Fruit fly (Drosophila melanogaster): ENCODE data around the gene CG43902.

DNA sequence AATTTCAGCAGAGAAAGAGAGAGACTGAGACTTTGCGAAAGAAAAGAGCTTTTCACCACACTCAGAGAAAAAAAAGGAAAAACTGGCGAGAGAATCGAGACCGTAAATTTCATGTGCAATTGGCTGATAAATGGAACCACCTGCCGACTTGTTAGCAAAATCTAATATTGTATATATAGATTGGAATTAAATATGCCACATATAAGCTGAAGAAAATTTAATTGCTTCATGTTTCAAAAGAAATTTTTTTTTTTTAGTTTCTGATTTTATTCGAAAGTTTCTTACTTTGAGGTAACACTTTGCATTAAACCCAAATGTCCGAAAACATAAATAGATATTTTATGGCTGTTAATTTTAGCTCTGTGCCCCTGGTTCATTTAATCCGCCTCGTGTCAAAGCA is 86.5 kb downstream of the CG43902 start:
- TF ChIP-seq ttk (optimal IDR thresholded peaks at IDR 0.05) (no peak), h (optimal IDR thresholded peaks at IDR 0.05) (no peak), psq (optimal IDR thresholded peaks at IDR 0.05) (no peak)
